Worm (Caenorhabditis elegans) whole organism, L4 larva: Measurements from ENCODE around the gene sra-29.

Source experiments
- lin-13 ChIP-seq: fragments of 150-350 bp; optimal IDR thresholded peaks from 2 replicates; lab custom pipeline; 2014; ENCODE audit warnings: missing biosample characterization, missing genetic modification reagents, missing genetic modification characterization
- nhr-77 ChIP-seq: fragments of 150-350 bp; optimal IDR thresholded peaks from 2 replicates; lab custom pipeline; 2014; ENCODE audit warnings: missing biosample characterization, missing genetic modification characterization
- vab-7 ChIP-seq: fragments of 200-800 bp; sonication (Bioruptor generic); IDR thresholded peaks from 2 replicates; pipeline ENCODE4 v1.3.6; 2022; ENCODE audit warnings: missing genetic modification reagents, missing genetic modification characterization, missing compliant biosample characterization

- no peak for TF ChIP-seq nhr-77 (tag; lab: Kevin White, UChicago)
- no peak for TF ChIP-seq lin-13 (GFP tag; lab: Kevin White, UChicago)
- no peak for TF ChIP-seq vab-7 (GFP tag; lab: Robert Waterston, UW)
These were observed 7.2 kb upstream of the sra-29 start, which contains the start of gene C56C10.4 for ce11 chrII:6582758-6583157.
